Fruit fly (Drosophila melanogaster) whole organism, pupa: Measurements from ENCODE around the gene Pc.
A peak's percentile ranks its signal among the peaks of the same experiment; 100 is the strongest.

Experiments
- CG10348 ChIP-seq: fragments of 200-800 bp; sonication (Bioruptor generic); IDR thresholded peaks from 2 replicates; pipeline ENCODE4 v1.3.6; 2022; ENCODE audit warnings: missing biosample characterization, missing genetic modification characterization
- CG12605 ChIP-seq: fragments of 200-800 bp; sonication (Bioruptor generic); IDR thresholded peaks from 2 replicates; pipeline ENCODE4 v1.3.6; 2022; ENCODE audit warnings: missing biosample characterization, missing genetic modification characterization
- CG13204 ChIP-seq: fragments of 200-800 bp; sonication (Bioruptor generic); optimal IDR thresholded peaks from 2 replicates; lab custom pipeline; 2018; ENCODE audit warnings: missing biosample characterization, mild to moderate bottlenecking, missing genetic modification characterization, moderate library complexity
- CG14655 ChIP-seq: fragments of 200-800 bp; sonication (Bioruptor generic); optimal IDR thresholded peaks from 3 replicates; lab custom pipeline; 2017; ENCODE audit warnings: mild to moderate bottlenecking, missing biosample characterization, missing genetic modification reagents, missing genetic modification characterization
- CG15710 ChIP-seq: fragments of 200-800 bp; sonication (Bioruptor generic); optimal IDR thresholded peaks from 2 replicates; lab custom pipeline; 2018; ENCODE audit warnings: missing biosample characterization, mild to moderate bottlenecking, missing genetic modification characterization, moderate library complexity
- CG17806 ChIP-seq: fragments of 200-800 bp; sonication (Bioruptor generic); optimal IDR thresholded peaks from 2 replicates; lab custom pipeline; 2018; ENCODE audit warnings: missing biosample characterization, mild to moderate bottlenecking, missing genetic modification characterization, moderate library complexity
- CG32121 ChIP-seq: fragments of 200-800 bp; sonication (Bioruptor generic); IDR thresholded peaks from 2 replicates; pipeline ENCODE4 v1.3.6; 2022; ENCODE audit warnings: missing biosample characterization, missing genetic modification characterization
- CG34367 ChIP-seq: fragments of 200-800 bp; sonication (Bioruptor generic); optimal IDR thresholded peaks from 2 replicates; lab custom pipeline; 2018; ENCODE audit warnings: missing biosample characterization, mild to moderate bottlenecking, missing genetic modification characterization
- CG4496 ChIP-seq: fragments of 200-800 bp; sonication (Bioruptor generic); IDR thresholded peaks from 3 replicates; pipeline ENCODE4 v1.3.6; 2022; ENCODE audit warnings: missing biosample characterization, missing genetic modification characterization
- CG8159 ChIP-seq: fragments of 200-800 bp; sonication (Bioruptor generic); optimal IDR thresholded peaks from 3 replicates; lab custom pipeline; 2018; ENCODE audit warnings: missing biosample characterization, mild to moderate bottlenecking, missing genetic modification characterization, moderate library complexity
- CG8301 ChIP-seq: fragments of 200-800 bp; sonication (Bioruptor generic); optimal IDR thresholded peaks from 2 replicates; lab custom pipeline; 2018; ENCODE audit warnings: missing biosample characterization, mild to moderate bottlenecking, missing genetic modification characterization
- CG9948 ChIP-seq: fragments of 200-800 bp; sonication (Bioruptor generic); optimal IDR thresholded peaks from 2 replicates; lab custom pipeline; 2018; ENCODE audit warnings: missing biosample characterization, mild to moderate bottlenecking, missing genetic modification characterization, moderate library complexity
- D1 ChIP-seq: fragments of 200-800 bp; sonication (Bioruptor generic); optimal IDR thresholded peaks from 2 replicates; lab custom pipeline; 2018; ENCODE audit warnings: missing biosample characterization, mild to moderate bottlenecking, missing genetic modification characterization, moderate library complexity
- EcR ChIP-seq: fragments of 200-800 bp; sonication (Bioruptor generic); optimal IDR thresholded peaks from 3 replicates; lab custom pipeline; 2019; ENCODE audit warnings: missing biosample characterization, missing genetic modification characterization, mild to moderate bottlenecking, moderate library complexity, missing genetic modification reagents
- Ets98B ChIP-seq: fragments of 200-800 bp; sonication (Bioruptor generic); IDR thresholded peaks from 2 replicates; pipeline ENCODE4 v1.3.6; 2022; ENCODE audit warnings: missing biosample characterization, missing genetic modification characterization
- Pif1A ChIP-seq: fragments of 200-800 bp; sonication (Bioruptor generic); optimal IDR thresholded peaks from 3 replicates; lab custom pipeline; 2016; ENCODE audit warnings: missing biosample characterization, missing genetic modification characterization
- Pif1B ChIP-seq: fragments of 200-800 bp; sonication (Bioruptor generic); optimal IDR thresholded peaks from 3 replicates; lab custom pipeline; 2016; ENCODE audit warnings: missing biosample characterization, missing genetic modification characterization
- Snoo ChIP-seq: fragments of 200-800 bp; sonication (Bioruptor generic); optimal IDR thresholded peaks from 3 replicates; lab custom pipeline; 2017; ENCODE audit warnings: missing biosample characterization, mild to moderate bottlenecking, missing genetic modification characterization, inconsistent platforms
- fd96Ca ChIP-seq: fragments of 200-800 bp; sonication (Bioruptor generic); IDR thresholded peaks from 3 replicates; pipeline ENCODE4 v1.3.6; 2022; ENCODE audit warnings: missing biosample characterization, missing genetic modification characterization
- gl ChIP-seq: fragments of 200-800 bp; sonication (Bioruptor generic); optimal IDR thresholded peaks from 2 replicates; lab custom pipeline; 2018; ENCODE audit warnings: missing biosample characterization, mild to moderate bottlenecking, missing genetic modification characterization
- rn ChIP-seq: fragments of 200-800 bp; sonication (Bioruptor generic); IDR thresholded peaks from 2 replicates; pipeline ENCODE4 v1.3.6; 2022; ENCODE audit warnings: missing biosample characterization, missing genetic modification characterization

Gene Pc

DNA sequence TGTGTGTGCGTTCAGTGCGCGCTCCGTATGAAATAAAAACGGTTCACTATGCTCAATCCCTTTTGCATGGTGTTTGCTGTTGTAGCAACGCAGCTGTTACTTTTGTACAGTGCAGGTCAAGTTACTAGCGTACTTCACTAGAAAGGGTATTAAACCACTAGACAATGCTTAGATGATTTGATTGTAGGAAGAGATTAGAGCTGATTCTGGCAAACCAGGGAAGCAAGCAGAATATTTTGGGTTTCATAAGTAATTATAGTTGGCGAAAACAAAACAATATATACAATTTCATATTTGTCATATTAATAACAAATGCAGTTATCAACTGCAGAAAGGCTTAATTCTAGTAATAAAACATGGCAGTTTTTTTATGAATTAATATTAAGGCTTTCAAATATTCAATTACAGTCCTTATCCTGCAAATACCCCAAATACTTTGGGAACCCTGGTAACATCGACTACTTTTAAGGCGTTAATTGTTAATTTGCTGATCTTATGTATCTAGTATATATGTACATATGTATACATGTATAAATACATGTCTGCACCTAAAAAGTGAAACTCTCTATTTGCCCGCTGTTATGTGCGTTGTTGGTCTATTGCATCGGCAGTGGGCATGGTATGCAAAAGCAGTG, 29.5 kb upstream of the Pc start:
- TF ChIP-seq CG15710 (peak; percentile 57), rn (GFP tag; lab: Robert Waterston, UW) (no peak), CG8301 (tag; lab: Kevin White, UChicago) (peak; percentile 62), CG10348 (GFP tag; lab: Robert Waterston, UW) (no peak), CG12605 (no peak), CG9948 (tag; lab: Kevin White, UChicago) (peak; percentile 44), Snoo (tag; lab: Kevin White, UChicago) (peak; percentile 20), CG34367 (tag; lab: Kevin White, UChicago) (peak; percentile 56), CG32121 (GFP tag; lab: Robert Waterston, UW) (peak; percentile 47), EcR (GFP tag; lab: Kevin White, UChicago) (no peak), gl (tag; lab: Kevin White, UChicago) (no peak), CG17806 (peak; percentile 57), Pif1A (GFP tag; lab: Kevin White, UChicago) (peak; percentile 64), CG14655 (GFP tag; lab: Kevin White, UChicago) (peak; percentile 75), D1 (no peak), CG8159 (tag; lab: Kevin White, UChicago) (peak; percentile 74), CG13204 (GFP tag; lab: Kevin White, UChicago) (no peak), fd96Ca (peak; percentile 25; the same call in 1 of the 3 replicates), CG4496 (GFP tag; lab: Robert Waterston, UW) (peak; percentile 57; the same call in 2 of the 3 replicates), Pif1B (peak; percentile 36), Ets98B (GFP tag; lab: Robert Waterston, UW) (peak; percentile 21; the same call in 1 of the 2 replicates)

DNA sequence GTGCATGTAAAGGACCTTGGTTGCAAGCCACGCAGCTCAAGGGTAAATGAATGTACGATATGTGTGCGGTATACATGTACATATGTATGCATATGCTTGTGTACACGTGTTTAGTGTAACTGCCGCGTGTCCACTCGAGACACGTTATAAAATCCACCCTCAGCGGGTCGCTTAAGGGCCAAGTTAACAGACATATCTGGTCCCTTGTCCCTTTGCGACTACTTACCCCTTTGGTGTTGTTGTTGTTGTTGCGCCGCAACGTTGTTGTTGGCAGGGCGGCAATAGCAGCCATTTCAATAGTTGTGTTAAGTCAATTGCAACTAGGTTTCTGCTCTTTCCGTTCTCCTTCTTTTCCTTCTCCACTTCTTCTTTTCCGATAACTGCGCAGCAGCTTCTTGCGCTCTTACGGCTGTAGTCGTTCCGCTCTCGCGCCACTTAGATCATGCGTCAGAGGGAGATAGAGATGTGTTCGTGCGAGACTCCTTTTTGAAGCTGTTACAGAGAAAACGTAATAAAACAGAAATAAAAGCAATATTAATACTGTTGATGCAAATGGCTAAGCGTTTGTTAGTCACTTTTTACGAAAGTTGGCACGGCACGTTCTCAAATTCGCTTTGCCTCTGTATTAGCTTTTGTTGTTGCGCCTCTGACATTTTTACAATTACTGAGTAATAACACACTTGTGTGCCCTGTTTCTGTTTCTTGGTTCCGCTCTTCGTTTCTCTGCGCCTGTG, 28.8 kb upstream of the Pc start:
- TF ChIP-seq EcR (GFP tag; lab: Kevin White, UChicago) = no peak
- no peak for TF ChIP-seq rn (GFP tag; lab: Robert Waterston, UW)
- no peak for TF ChIP-seq CG32121 (GFP tag; lab: Robert Waterston, UW)
- TF ChIP-seq Pif1A (GFP tag; lab: Kevin White, UChicago) = no peak
- TF ChIP-seq Snoo (tag; lab: Kevin White, UChicago) = no peak
- TF ChIP-seq CG8159 (tag; lab: Kevin White, UChicago) = no peak
- TF ChIP-seq CG8301 (tag; lab: Kevin White, UChicago) = no peak
- TF ChIP-seq CG17806 = no peak
- TF ChIP-seq D1 = no peak
- TF ChIP-seq CG14655 (GFP tag; lab: Kevin White, UChicago) = no peak
- TF ChIP-seq Pif1B = no peak
- TF ChIP-seq CG10348 (GFP tag; lab: Robert Waterston, UW) = no peak
- no peak for TF ChIP-seq gl (tag; lab: Kevin White, UChicago)
- no peak for TF ChIP-seq CG9948 (tag; lab: Kevin White, UChicago)
- TF ChIP-seq CG13204 (GFP tag; lab: Kevin White, UChicago) = no peak
- no peak for TF ChIP-seq CG15710
- no peak for TF ChIP-seq Ets98B (GFP tag; lab: Robert Waterston, UW)

DNA sequence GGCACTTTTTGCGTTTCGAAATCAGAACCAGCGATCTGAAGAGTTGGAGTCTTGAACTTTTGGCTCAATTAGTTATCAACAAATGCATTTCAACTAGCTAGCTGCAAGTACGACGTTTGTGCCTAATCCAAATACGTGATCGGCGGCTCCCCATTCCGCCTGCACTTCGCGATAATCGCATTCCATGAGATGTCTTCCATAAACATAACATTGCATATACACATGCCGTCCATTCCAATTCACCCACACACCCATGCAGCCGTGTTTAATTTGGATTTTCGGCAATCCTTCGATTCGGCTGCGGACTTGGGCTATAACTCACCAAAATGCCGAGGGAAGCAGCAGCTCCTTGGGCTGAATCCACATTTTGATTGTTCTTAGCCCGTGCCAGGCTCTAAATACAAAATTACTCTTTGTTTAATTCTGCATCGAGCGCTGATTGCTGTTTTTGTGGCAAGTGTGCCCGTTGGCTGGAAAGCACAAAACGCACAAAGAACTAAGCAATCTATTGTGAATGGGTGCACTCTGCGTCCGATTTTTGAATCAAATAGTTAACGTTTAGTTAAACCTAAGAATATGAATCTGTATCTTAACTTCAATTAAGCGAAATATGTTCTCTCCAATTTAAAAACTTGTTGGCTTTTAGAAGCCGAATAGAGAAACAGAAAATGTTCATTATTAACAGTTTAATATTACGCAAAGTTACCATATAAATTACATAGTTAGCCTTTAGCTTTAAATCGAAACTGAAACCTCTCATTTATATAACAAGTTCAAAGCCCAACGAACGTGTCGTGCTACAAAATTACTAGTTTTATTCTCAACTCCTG, 25.6 kb upstream of the Pc start, which contains the start of the genes Tbc1d8-9 and CG32436:
TSS of gene Tbc1d8-9 (minus strand) at position 463 of the 830 bp plus-strand sequence.
TSS of gene CG32436 (plus strand) at position 780 of the 830 bp plus-strand sequence.
- TF ChIP-seq EcR (GFP tag; lab: Kevin White, UChicago) (peak; percentile 8), Pif1A (GFP tag; lab: Kevin White, UChicago) (no peak), fd96Ca (peak; percentile 66; the same call in 1 of the 3 replicates), Snoo (tag; lab: Kevin White, UChicago) (no peak), CG13204 (GFP tag; lab: Kevin White, UChicago) (no peak), CG4496 (GFP tag; lab: Robert Waterston, UW) (peak; percentile 56; the same call in 2 of the 3 replicates), Ets98B (GFP tag; lab: Robert Waterston, UW) (peak; percentile 59; the same call in 1 of the 2 replicates), CG12605 (peak; percentile 47; the same call in 1 of the 2 replicates), CG32121 (GFP tag; lab: Robert Waterston, UW) (peak; percentile 70)

DNA sequence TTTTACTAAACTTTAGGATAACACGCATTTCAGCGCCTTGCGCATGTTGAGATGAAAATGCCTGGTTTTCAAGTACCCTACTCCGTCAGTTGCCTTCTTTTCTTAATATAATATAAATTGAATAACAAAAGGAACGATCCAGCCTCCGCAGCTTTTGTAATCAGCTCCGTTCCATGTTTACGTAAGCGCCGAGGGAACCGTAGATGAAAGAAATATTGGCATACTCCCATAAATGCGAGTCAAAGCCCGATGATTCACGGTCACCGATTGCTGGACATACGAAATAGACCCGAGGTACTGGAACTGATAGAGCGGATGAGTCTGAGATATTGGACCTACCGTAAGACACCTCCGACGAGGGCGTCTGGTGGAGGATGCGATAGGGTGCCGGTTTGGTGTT, 24.8 kb upstream of the Pc start:
- TF ChIP-seq CG10348 (GFP tag; lab: Robert Waterston, UW) = no peak
- TF ChIP-seq CG13204 (GFP tag; lab: Kevin White, UChicago) = no peak
- peak; percentile 77 for TF ChIP-seq EcR (GFP tag; lab: Kevin White, UChicago)
- TF ChIP-seq Snoo (tag; lab: Kevin White, UChicago) = no peak
- TF ChIP-seq CG8159 (tag; lab: Kevin White, UChicago) = no peak
- TF ChIP-seq CG34367 (tag; lab: Kevin White, UChicago) = no peak
- TF ChIP-seq fd96Ca = no peak
